Worm (Caenorhabditis elegans) whole organism, young adult: ENCODE data around the gene gos-28.

ENCODE experiments used
- B0019.2 ChIP-seq: fragments of 200-800 bp; sonication (Bioruptor generic); conservative IDR thresholded peaks from 2 replicates; pipeline ENCODE4 v1.3.6; 2022; ENCODE audit warnings: missing genetic modification reagents, missing genetic modification characterization, missing compliant biosample characterization
- B0336.3 ChIP-seq: fragments of 200-800 bp; sonication (Bioruptor generic); IDR thresholded peaks from 2 replicates; pipeline ENCODE4 v1.3.6; 2022; ENCODE audit warnings: missing genetic modification characterization, missing compliant biosample characterization
- C17E4.6 ChIP-seq: fragments of 200-800 bp; sonication (Bioruptor generic); IDR thresholded peaks from 2 replicates; pipeline ENCODE4 v1.3.6; 2022; ENCODE audit warnings: missing genetic modification reagents, missing genetic modification characterization, missing compliant biosample characterization
- F22D6.2 ChIP-seq: sonication (generic microtip); optimal IDR thresholded peaks from 2 replicates; lab custom pipeline; 2016; ENCODE audit warnings: mild to moderate bottlenecking, missing genetic modification characterization, missing compliant biosample characterization
- F23B12.7 ChIP-seq: sonication (generic microtip); optimal IDR thresholded peaks from 2 replicates; lab custom pipeline; 2017; ENCODE audit warnings: missing genetic modification characterization, mild to moderate bottlenecking, missing compliant biosample characterization, antibody characterized with exemption, moderate library complexity; ENCODE audit not compliant: insufficient read depth
- F37B4.10 ChIP-seq: fragments of 200-800 bp; sonication (Bioruptor generic); IDR thresholded peaks from 2 replicates; pipeline ENCODE4 v1.3.6; 2022; ENCODE audit warnings: missing genetic modification characterization, missing compliant biosample characterization
- F39B2.1 ChIP-seq: fragments of 200-800 bp; sonication (Bioruptor generic); IDR thresholded peaks from 2 replicates; pipeline ENCODE4 v1.3.6; 2022; ENCODE audit warnings: missing genetic modification reagents, missing genetic modification characterization, missing compliant biosample characterization
- F49E8.2 ChIP-seq: sonication (generic microtip); optimal IDR thresholded peaks from 3 replicates; lab custom pipeline; 2017; ENCODE audit warnings: missing genetic modification characterization, mild to moderate bottlenecking, missing compliant biosample characterization, antibody characterized with exemption, moderate library complexity; ENCODE audit not compliant: insufficient read depth
- F52B5.7 ChIP-seq: sonication (generic microtip); optimal IDR thresholded peaks from 2 replicates; lab custom pipeline; 2016; ENCODE audit warnings: mild to moderate bottlenecking, missing genetic modification characterization, missing compliant biosample characterization
- K12H6.12 ChIP-seq: fragments of 200-800 bp; sonication (Bioruptor generic); optimal IDR thresholded peaks from 2 replicates; lab custom pipeline; 2018; ENCODE audit warnings: mild to moderate bottlenecking, missing genetic modification characterization, missing compliant biosample characterization
- akir-1 ChIP-seq: fragments of 200-800 bp; sonication (Bioruptor generic); optimal IDR thresholded peaks from 2 replicates; lab custom pipeline; 2018; ENCODE audit warnings: mild to moderate bottlenecking, missing genetic modification characterization, moderate library complexity, missing compliant biosample characterization
- ama-1 ChIP-seq, 3 experiments: fragments of 150-350 bp in 1 of 3; sonication (generic microtip) in 2 of 3; optimal IDR thresholded peaks; 2 replicates each; lab custom pipeline; 2014 to 2018; ENCODE audit warnings: missing biosample characterization in 2 of 3, missing genetic modification characterization in 2 of 3, missing genetic modification reagents in 2 of 3
- aptf-3 ChIP-seq: fragments of 200-800 bp; sonication (Bioruptor generic); IDR thresholded peaks from 2 replicates; pipeline ENCODE4 v1.3.6; 2022; ENCODE audit warnings: missing genetic modification characterization, missing compliant biosample characterization
- atf-7 ChIP-seq: sonication (generic microtip); optimal IDR thresholded peaks from 2 replicates; lab custom pipeline; 2017; ENCODE audit warnings: mild to moderate bottlenecking, missing genetic modification characterization, missing compliant biosample characterization
- athp-1 ChIP-seq: sonication (generic microtip); optimal IDR thresholded peaks from 2 replicates; lab custom pipeline; 2017; ENCODE audit warnings: mild to moderate bottlenecking, missing genetic modification characterization, missing compliant biosample characterization
- attf-3 ChIP-seq: fragments of 200-800 bp; sonication (Bioruptor generic); conservative IDR thresholded peaks from 2 replicates; pipeline ENCODE4 v1.3.6; 2022; ENCODE audit warnings: missing genetic modification reagents, missing genetic modification characterization, missing compliant biosample characterization
- attf-5 ChIP-seq: fragments of 200-800 bp; sonication (Bioruptor generic); optimal IDR thresholded peaks from 2 replicates; lab custom pipeline; 2018; ENCODE audit warnings: mild to moderate bottlenecking, missing genetic modification characterization, missing compliant biosample characterization
- ceh-100 ChIP-seq: fragments of 200-800 bp; sonication (Bioruptor generic); IDR thresholded peaks from 2 replicates; pipeline ENCODE4 v1.3.6; 2022; ENCODE audit warnings: missing genetic modification reagents, missing genetic modification characterization, missing compliant biosample characterization
- ceh-27 ChIP-seq: fragments of 200-800 bp; sonication (Bioruptor generic); optimal IDR thresholded peaks from 2 replicates; lab custom pipeline; 2018; ENCODE audit warnings: mild to moderate bottlenecking, missing genetic modification characterization, moderate library complexity, missing compliant biosample characterization
- ceh-58 ChIP-seq: fragments of 200-800 bp; sonication (Bioruptor generic); IDR thresholded peaks from 2 replicates; pipeline ENCODE4 v1.3.6; 2022; ENCODE audit warnings: missing genetic modification characterization, missing compliant biosample characterization
- ceh-91 ChIP-seq: fragments of 200-800 bp; sonication (Bioruptor generic); IDR thresholded peaks from 2 replicates; pipeline ENCODE4 v1.3.6; 2022; ENCODE audit warnings: missing genetic modification reagents, missing genetic modification characterization, missing compliant biosample characterization
- efl-1 ChIP-seq: fragments of 150-350 bp; optimal IDR thresholded peaks from 2 replicates; lab custom pipeline; 2014; ENCODE audit warnings: missing biosample characterization, missing genetic modification reagents, missing genetic modification characterization
- egrh-3 ChIP-seq: fragments of 200-800 bp; sonication (Bioruptor generic); IDR thresholded peaks from 2 replicates; pipeline ENCODE4 v1.3.6; 2022; ENCODE audit warnings: missing genetic modification reagents, missing genetic modification characterization, missing compliant biosample characterization
- hmg-1.2 ChIP-seq: fragments of 200-800 bp; sonication (Bioruptor generic); IDR thresholded peaks from 2 replicates; pipeline ENCODE4 v1.3.6; 2022; ENCODE audit warnings: missing genetic modification reagents, missing genetic modification characterization, missing compliant biosample characterization
- hsf-1 ChIP-seq: fragments of 200-800 bp; sonication (Bioruptor generic); IDR thresholded peaks from 2 replicates; pipeline ENCODE4 v1.3.6; 2022; ENCODE audit warnings: missing genetic modification reagents, missing genetic modification characterization, missing compliant biosample characterization
- let-526 ChIP-seq: fragments of 200-800 bp; sonication (Bioruptor generic); IDR thresholded peaks from 2 replicates; pipeline ENCODE4 v1.3.6; 2022; ENCODE audit warnings: missing genetic modification reagents, missing genetic modification characterization, missing compliant biosample characterization
- lin-26 ChIP-seq: fragments of 200-800 bp; sonication (Bioruptor generic); IDR thresholded peaks from 2 replicates; pipeline ENCODE4 v1.3.6; 2022; ENCODE audit warnings: missing genetic modification reagents, missing genetic modification characterization, missing compliant biosample characterization
- lin-40 ChIP-seq: sonication (generic microtip); optimal IDR thresholded peaks from 2 replicates; lab custom pipeline; 2016; ENCODE audit warnings: missing genetic modification characterization, mild to moderate bottlenecking, missing compliant biosample characterization, missing genotype, missing genetic modification reagents
- madf-10 ChIP-seq: sonication (generic microtip); optimal IDR thresholded peaks from 2 replicates; lab custom pipeline; 2016; ENCODE audit warnings: mild to moderate bottlenecking, missing genetic modification characterization, missing compliant biosample characterization
- mcd-1 ChIP-seq: fragments of 200-800 bp; sonication (Bioruptor generic); IDR thresholded peaks from 2 replicates; pipeline ENCODE4 v1.3.6; 2022; ENCODE audit warnings: missing genetic modification reagents, missing genetic modification characterization, missing compliant biosample characterization
- mel-28 ChIP-seq: sonication (generic microtip); optimal IDR thresholded peaks from 2 replicates; lab custom pipeline; 2016; ENCODE audit warnings: borderline replicate concordance, mild to moderate bottlenecking, missing genetic modification characterization, missing compliant biosample characterization
- mes-4 ChIP-seq: sonication (generic microtip); optimal IDR thresholded peaks from 2 replicates; lab custom pipeline; 2016; ENCODE audit warnings: missing genotype, missing genetic modification characterization, missing compliant biosample characterization
- mxl-1 ChIP-seq: sonication (generic microtip); optimal IDR thresholded peaks from 2 replicates; lab custom pipeline; 2016; ENCODE audit warnings: missing genetic modification characterization, missing compliant biosample characterization
- nfya-1 ChIP-seq: sonication (generic microtip); optimal IDR thresholded peaks from 2 replicates; lab custom pipeline; 2017; ENCODE audit warnings: antibody characterized with exemption, missing compliant biosample characterization, missing genetic modification characterization, borderline replicate concordance; ENCODE audit not compliant: insufficient read depth
- nfya-2 ChIP-seq: fragments of 200-800 bp; sonication (Bioruptor generic); IDR thresholded peaks from 2 replicates; pipeline ENCODE4 v1.3.6; 2022; ENCODE audit warnings: missing genetic modification reagents, missing genetic modification characterization, missing compliant biosample characterization
- nhr-120 ChIP-seq: fragments of 200-800 bp; sonication (Bioruptor generic); IDR thresholded peaks from 2 replicates; pipeline ENCODE4 v1.3.6; 2022; ENCODE audit warnings: missing genetic modification characterization, missing compliant biosample characterization
- nhr-27 ChIP-seq: fragments of 200-800 bp; sonication (Bioruptor generic); optimal IDR thresholded peaks from 2 replicates; lab custom pipeline; 2018; ENCODE audit warnings: mild to moderate bottlenecking, missing genetic modification characterization, moderate library complexity, missing compliant biosample characterization
- nhr-90 ChIP-seq: sonication (generic microtip); optimal IDR thresholded peaks from 2 replicates; lab custom pipeline; 2016; ENCODE audit warnings: missing genotype, mild to moderate bottlenecking, missing genetic modification characterization, missing compliant biosample characterization
- pbrm-1 ChIP-seq: fragments of 200-800 bp; sonication (Bioruptor generic); IDR thresholded peaks from 2 replicates; pipeline ENCODE4 v1.3.6; 2022; ENCODE audit warnings: missing genetic modification reagents, missing genetic modification characterization, missing compliant biosample characterization
- sdz-38 ChIP-seq: sonication (generic microtip); optimal IDR thresholded peaks from 2 replicates; lab custom pipeline; 2016; ENCODE audit warnings: missing genotype, missing genetic modification characterization, missing compliant biosample characterization
- snpc-1.1 ChIP-seq: sonication (generic microtip); optimal IDR thresholded peaks from 2 replicates; lab custom pipeline; 2017; ENCODE audit warnings: missing genetic modification characterization, mild to moderate bottlenecking, missing compliant biosample characterization, antibody characterized with exemption, moderate library complexity, missing genotype, missing genetic modification reagents; ENCODE audit not compliant: insufficient read depth
- snpc-4 ChIP-seq, 5 experiments: fragments of 150-350 bp in 1 of 5; sonication (generic microtip) in 4 of 5; optimal IDR thresholded peaks; 2 replicates each; lab custom pipeline; 2014 to 2018; ENCODE audit warnings: missing genetic modification characterization in 5 of 5, missing biosample characterization in 3 of 5, antibody characterized with exemption in 2 of 5, mild to moderate bottlenecking in 2 of 5, missing compliant biosample characterization in 2 of 5, missing genotype in 2 of 5, moderate library complexity in 2 of 5, missing genetic modification reagents in 1 of 5
- sptf-2 ChIP-seq: fragments of 200-800 bp; sonication (Bioruptor generic); optimal IDR thresholded peaks from 2 replicates; lab custom pipeline; 2018; ENCODE audit warnings: mild to moderate bottlenecking, missing genetic modification characterization, missing compliant biosample characterization
- tbp1 ChIP-seq: fragments of 200-800 bp; sonication (Bioruptor generic); optimal IDR thresholded peaks from 2 replicates; lab custom pipeline; 2018; ENCODE audit warnings: mild to moderate bottlenecking, missing genetic modification characterization, missing compliant biosample characterization
- unc-62 ChIP-seq: fragments of 150-350 bp; optimal IDR thresholded peaks from 2 replicates; lab custom pipeline; 2014; ENCODE audit warnings: missing biosample characterization, missing genetic modification reagents, missing genetic modification characterization
- zim-3 ChIP-seq: sonication (generic microtip); optimal IDR thresholded peaks from 2 replicates; lab custom pipeline; 2017; ENCODE audit warnings: mild to moderate bottlenecking, missing genetic modification characterization, moderate library complexity, missing compliant biosample characterization
- ztf-25 ChIP-seq: fragments of 200-800 bp; sonication (Bioruptor generic); IDR thresholded peaks from 2 replicates; pipeline ENCODE4 v1.3.6; 2022; ENCODE audit warnings: missing genetic modification reagents, missing genetic modification characterization, missing compliant biosample characterization
- ztf-6 ChIP-seq: fragments of 200-800 bp; sonication (Bioruptor generic); IDR thresholded peaks from 2 replicates; pipeline ENCODE4 v1.3.6; 2022; ENCODE audit warnings: missing genetic modification reagents, missing genetic modification characterization, missing compliant biosample characterization

Gene gos-28

ce11 chrIII:7336214-7336613, 12.8 kb downstream of the gos-28 start, which contains the start of gene gsp-2 (continued):
- no peak for TF ChIP-seq nfya-2 (GFP tag; lab: Robert Waterston, UW)
- TF ChIP-seq F49E8.2 (tag; lab: Kevin White, UChicago), result no peak
- no peak for TF ChIP-seq K12H6.12 (tag; lab: Kevin White, UChicago)
- TF ChIP-seq akir-1 (GFP tag; lab: Kevin White, UChicago), result no peak
- no peak for TF ChIP-seq mel-28 (tag; lab: Kevin White, UChicago)
- TF ChIP-seq snpc-4 (GFP tag; optimal IDR thresholded peaks at IDR 0.05; lab: Kevin White, UChicago), result no peak
- TF ChIP-seq snpc-4 (tag; optimal IDR thresholded peaks at IDR 0.05; lab: Kevin White, UChicago), result peak in 3 of 4 experiments; percentile 10 to 45 (median 35)
- TF ChIP-seq tbp1 (GFP tag; lab: Kevin White, UChicago), result peak; percentile 54
- TF ChIP-seq hmg-1.2 (GFP tag; lab: Robert Waterston, UW), result peak; percentile 47; the same call in 1 of the 2 replicates
- TF ChIP-seq F22D6.2, result no peak
- TF ChIP-seq ztf-6 (GFP tag; lab: Robert Waterston, UW), result no peak
- no peak for TF ChIP-seq mes-4 (tag; lab: Kevin White, UChicago)
- TF ChIP-seq nhr-27 (tag; lab: Kevin White, UChicago), result no peak
- peak; percentile 67 for TF ChIP-seq efl-1
- TF ChIP-seq egrh-3 (GFP tag; lab: Robert Waterston, UW), result peak; percentile 60; the same call in 1 of the 2 replicates
- TF ChIP-seq madf-10, result no peak
- TF ChIP-seq B0336.3 (GFP tag; lab: Robert Waterston, UW), result peak; percentile 28; the same call in 1 of the 2 replicates
- no peak for TF ChIP-seq zim-3
- TF ChIP-seq F23B12.7 (tag; lab: Kevin White, UChicago), result peak; percentile 71
- TF ChIP-seq unc-62 (GFP tag; lab: Kevin White, UChicago), result no peak
- no peak for TF ChIP-seq let-526 (GFP tag; lab: Robert Waterston, UW)
- no peak for TF ChIP-seq nfya-1 (tag; lab: Kevin White, UChicago)
- no peak for TF ChIP-seq F52B5.7 (tag; lab: Kevin White, UChicago)
- peak; percentile 84 for TF ChIP-seq mcd-1 (GFP tag; lab: Robert Waterston, UW)
- no peak for TF ChIP-seq nhr-120 (GFP tag; lab: Robert Waterston, UW)
- no peak for TF ChIP-seq athp-1 (tag; lab: Kevin White, UChicago)
- TF ChIP-seq aptf-3, result no peak
- TF ChIP-seq nhr-90 (tag; lab: Kevin White, UChicago), result peak; percentile 25
- TF ChIP-seq ztf-25, result no peak
- peak; percentile 27 for TF ChIP-seq snpc-1.1
- no peak for TF ChIP-seq mxl-1 (tag; lab: Kevin White, UChicago)
- TF ChIP-seq ama-1 (optimal IDR thresholded peaks at IDR 0.05; lab: Kevin White, UChicago), result no peak
- no peak for TF ChIP-seq ama-1 (GFP tag; optimal IDR thresholded peaks at IDR 0.05; lab: Kevin White, UChicago)
- TF ChIP-seq ceh-100 (GFP tag; lab: Robert Waterston, UW), result 0 out of 2 replicates have a peak, but pooled peaks have one; percentile 16
- peak; percentile 36; the same call in 1 of the 2 replicates for TF ChIP-seq ceh-91
- TF ChIP-seq hsf-1 (GFP tag; lab: Robert Waterston, UW), result no peak
- no peak for TF ChIP-seq C17E4.6
- no peak for TF ChIP-seq F39B2.1
- no peak for TF ChIP-seq sptf-2 (GFP tag; lab: Kevin White, UChicago)
- TF ChIP-seq attf-5 (GFP tag; lab: Kevin White, UChicago), result peak; percentile 73
- TF ChIP-seq F37B4.10 (GFP tag; lab: Robert Waterston, UW), result no peak
- no peak for TF ChIP-seq B0019.2
- no peak; the same call in 1 of the 2 replicates for TF ChIP-seq pbrm-1 (GFP tag; lab: Robert Waterston, UW)
- peak; percentile 51 for TF ChIP-seq atf-7
- TF ChIP-seq lin-40 (tag; lab: Kevin White, UChicago), result peak; percentile 6
- TF ChIP-seq ceh-58, result no peak
- no peak for TF ChIP-seq sdz-38 (tag; lab: Kevin White, UChicago)
- 0 out of 2 replicates have a peak, but pooled peaks have one; percentile 34 for TF ChIP-seq lin-26 (GFP tag; lab: Robert Waterston, UW)
- TF ChIP-seq attf-3 (GFP tag; lab: Robert Waterston, UW), result peak; percentile 40; the same call in 1 of the 2 replicates
- TF ChIP-seq ceh-27 (GFP tag; lab: Kevin White, UChicago), result peak; percentile 69
